Fruit fly (Drosophila melanogaster): ENCODE data around the gene CG42238.
A peak's percentile ranks its signal among the peaks of the same experiment; 100 is the strongest.

CG42238 gene

dm6 chr2L:21062611-21063010 lies 10.6 kb upstream of the CG42238 start (continued):
- TF ChIP-seq CG10462 (GFP tag; optimal IDR thresholded peaks at IDR 0.05): no peak
- no peak for TF ChIP-seq sim (GFP tag; IDR thresholded peaks at IDR 0.05)
- no peak for TF ChIP-seq bsh (GFP tag; optimal IDR thresholded peaks at IDR 0.05)
- TF ChIP-seq CG2678 (tag; optimal IDR thresholded peaks at IDR 0.05): peak; percentile 41
- TF ChIP-seq MESR4 (GFP tag; optimal IDR thresholded peaks at IDR 0.05): no peak
- no peak for TF ChIP-seq cas (GFP tag; IDR thresholded peaks at IDR 0.05)
- TF ChIP-seq CG4854 (GFP tag; optimal IDR thresholded peaks at IDR 0.05): no peak
- no peak for TF ChIP-seq CG6654 (GFP tag; optimal IDR thresholded peaks at IDR 0.05)
- no peak for TF ChIP-seq Oaz (GFP tag; IDR thresholded peaks at IDR 0.05)
- no peak for TF ChIP-seq Taf1 (GFP tag; IDR thresholded peaks at IDR 0.05)
- TF ChIP-seq CG7987 (GFP tag; optimal IDR thresholded peaks at IDR 0.05): peak; percentile 13
- TF ChIP-seq CG15269 (tag; optimal IDR thresholded peaks at IDR 0.05): no peak
- peak; percentile 30; the same call in 1 of the 3 replicates for TF ChIP-seq Dbx (GFP tag; IDR thresholded peaks at IDR 0.05)
- TF ChIP-seq CG11456 (GFP tag; IDR thresholded peaks at IDR 0.05): no peak
- peak; percentile 0 for TF ChIP-seq BtbVII (GFP tag; optimal IDR thresholded peaks at IDR 0.05)
- TF ChIP-seq CG10274 (GFP tag; optimal IDR thresholded peaks at IDR 0.05): no peak
- TF ChIP-seq chinmo (GFP tag; IDR thresholded peaks at IDR 0.05; ENCODE audit: partially characterized antibody): 0 out of 4 replicates have a peak, but pooled peaks have one; percentile 63
- TF ChIP-seq CG1233 (GFP tag; optimal IDR thresholded peaks at IDR 0.05): peak; percentile 7
- peak; percentile 8 for TF ChIP-seq Hmr (GFP tag; optimal IDR thresholded peaks at IDR 0.05)
- TF ChIP-seq Sox102F (GFP tag; optimal IDR thresholded peaks at IDR 0.05): peak; percentile 17
- TF ChIP-seq lab (GFP tag; optimal IDR thresholded peaks at IDR 0.05): peak; percentile 45
- peak; percentile 12 for TF ChIP-seq CG17359 (tag; optimal IDR thresholded peaks at IDR 0.05)
- TF ChIP-seq Ada2b (GFP tag; IDR thresholded peaks at IDR 0.05): no peak
- no peak for TF ChIP-seq NC2α (GFP tag; optimal IDR thresholded peaks at IDR 0.05)
- TF ChIP-seq grau (tag; optimal IDR thresholded peaks at IDR 0.05): no peak
- TF ChIP-seq wdn (GFP tag; IDR thresholded peaks at IDR 0.05): no peak
- no peak for TF ChIP-seq br (optimal IDR thresholded peaks at IDR 0.05)
- peak; percentile 11 for TF ChIP-seq Fer1 (GFP tag; optimal IDR thresholded peaks at IDR 0.05)
- TF ChIP-seq abd-A (tag; optimal IDR thresholded peaks at IDR 0.05): peak; percentile 14
- no peak for TF ChIP-seq Hand (GFP tag; optimal IDR thresholded peaks at IDR 0.05)

- TF ChIP-seq ato (GFP tag; IDR thresholded peaks at IDR 0.05; ENCODE audit: partially characterized antibody): no peak
- no peak for TF ChIP-seq CG12071 (GFP tag; optimal IDR thresholded peaks at IDR 0.05)
- TF ChIP-seq CG1603 (tag; optimal IDR thresholded peaks at IDR 0.05): no peak
- no peak for TF ChIP-seq Spps (tag; optimal IDR thresholded peaks at IDR 0.05)
- no peak for TF ChIP-seq CG16779 (GFP tag; IDR thresholded peaks at IDR 0.05)
- TF ChIP-seq CG10267 (tag; optimal IDR thresholded peaks at IDR 0.05): no peak
- no peak for TF ChIP-seq btn (GFP tag; optimal IDR thresholded peaks at IDR 0.05)
- no peak for TF ChIP-seq Stat92E (GFP tag; optimal IDR thresholded peaks at IDR 0.05)
- TF ChIP-seq dysf (GFP tag; IDR thresholded peaks at IDR 0.05): no peak
- TF ChIP-seq CG13624 (GFP tag; optimal IDR thresholded peaks at IDR 0.05): no peak
- TF ChIP-seq jigr1 (GFP tag; IDR thresholded peaks at IDR 0.05): no peak
- TF ChIP-seq CG9932 (GFP tag; IDR thresholded peaks at IDR 0.05): no peak
- no peak for TF ChIP-seq mam (GFP tag; optimal IDR thresholded peaks at IDR 0.05)
- no peak for TF ChIP-seq pnt (GFP tag; optimal IDR thresholded peaks at IDR 0.05)
- TF ChIP-seq Awh (GFP tag; IDR thresholded peaks at IDR 0.05): no peak
- no peak for TF ChIP-seq Adf1 (GFP tag; IDR thresholded peaks at IDR 0.05)
- no peak for TF ChIP-seq crol (GFP tag; IDR thresholded peaks at IDR 0.05)
- no peak for TF ChIP-seq HLH4C (GFP tag; IDR thresholded peaks at IDR 0.05; ENCODE audit: partially characterized antibody)
- no peak for TF ChIP-seq B-H2 (GFP tag; optimal IDR thresholded peaks at IDR 0.05)
These were observed 9.6 kb upstream of the CG42238 start for dm6 chr2L:21061591-21061990.
